Worm (Caenorhabditis elegans): ENCODE measurements around the gene sam-10.
A peak's percentile ranks its signal among the peaks of the same experiment; 100 is the strongest.

DNA sequence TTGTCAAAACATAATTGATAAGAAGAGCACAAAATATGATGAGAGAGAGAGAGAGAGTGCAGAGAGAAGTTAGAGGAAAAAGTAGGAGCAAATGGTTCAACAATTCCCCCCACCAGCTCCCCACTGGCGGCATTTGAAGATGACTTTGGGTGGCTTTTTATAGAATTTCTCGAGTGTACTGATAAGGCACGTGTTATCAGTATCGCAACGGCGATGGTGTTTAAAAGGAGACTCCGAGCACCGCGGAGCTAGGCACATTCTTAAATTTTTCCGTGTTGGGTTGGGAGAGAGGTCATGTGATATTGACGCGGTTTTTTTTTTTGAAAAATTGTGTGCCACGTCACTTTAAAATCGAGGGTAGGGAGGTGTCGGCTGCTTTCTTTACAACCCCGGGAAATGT, 31.8 kb downstream of the sam-10 start:
- TF ChIP-seq lin-13 (GFP tag; optimal IDR thresholded peaks at IDR 0.05): peak; percentile 52
- TF ChIP-seq zag-1 (tag; optimal IDR thresholded peaks at IDR 0.05): no peak
- TF ChIP-seq nhr-111 (GFP tag; optimal IDR thresholded peaks at IDR 0.05): no peak
- TF ChIP-seq lir-3 (tag; optimal IDR thresholded peaks at IDR 0.05): no peak
- TF ChIP-seq hif-1 (tag; optimal IDR thresholded peaks at IDR 0.05): no peak
- no peak for TF ChIP-seq ztf-11 (tag; optimal IDR thresholded peaks at IDR 0.05)
- no peak for TF ChIP-seq D1046.2 (GFP tag; IDR thresholded peaks at IDR 0.05)
- TF ChIP-seq spr-1 (tag; optimal IDR thresholded peaks at IDR 0.05): no peak
- TF ChIP-seq F44E2.7 (GFP tag; IDR thresholded peaks at IDR 0.05): no peak
- peak; percentile 67 for TF ChIP-seq ama-1 (optimal IDR thresholded peaks at IDR 0.05)
